Fruit fly (Drosophila melanogaster) whole organism, pupa: ENCODE results near the gene CG16749.

Experiments used
- CG10348 ChIP-seq: fragments of 200-800 bp; sonication (Bioruptor generic); IDR thresholded peaks from 2 replicates; pipeline ENCODE4 v1.3.6; 2022; ENCODE audit warnings: missing biosample characterization, missing genetic modification characterization
- CG12605 ChIP-seq: fragments of 200-800 bp; sonication (Bioruptor generic); IDR thresholded peaks from 2 replicates; pipeline ENCODE4 v1.3.6; 2022; ENCODE audit warnings: missing biosample characterization, missing genetic modification characterization
- CG13204 ChIP-seq: fragments of 200-800 bp; sonication (Bioruptor generic); optimal IDR thresholded peaks from 2 replicates; lab custom pipeline; 2018; ENCODE audit warnings: missing biosample characterization, mild to moderate bottlenecking, missing genetic modification characterization, moderate library complexity
- CG14655 ChIP-seq: fragments of 200-800 bp; sonication (Bioruptor generic); optimal IDR thresholded peaks from 3 replicates; lab custom pipeline; 2017; ENCODE audit warnings: mild to moderate bottlenecking, missing biosample characterization, missing genetic modification reagents, missing genetic modification characterization
- CG15710 ChIP-seq: fragments of 200-800 bp; sonication (Bioruptor generic); optimal IDR thresholded peaks from 2 replicates; lab custom pipeline; 2018; ENCODE audit warnings: missing biosample characterization, mild to moderate bottlenecking, missing genetic modification characterization, moderate library complexity
- CG17806 ChIP-seq: fragments of 200-800 bp; sonication (Bioruptor generic); optimal IDR thresholded peaks from 2 replicates; lab custom pipeline; 2018; ENCODE audit warnings: missing biosample characterization, mild to moderate bottlenecking, missing genetic modification characterization, moderate library complexity
- CG32121 ChIP-seq: fragments of 200-800 bp; sonication (Bioruptor generic); IDR thresholded peaks from 2 replicates; pipeline ENCODE4 v1.3.6; 2022; ENCODE audit warnings: missing biosample characterization, missing genetic modification characterization
- CG34367 ChIP-seq: fragments of 200-800 bp; sonication (Bioruptor generic); optimal IDR thresholded peaks from 2 replicates; lab custom pipeline; 2018; ENCODE audit warnings: missing biosample characterization, mild to moderate bottlenecking, missing genetic modification characterization
- CG4496 ChIP-seq: fragments of 200-800 bp; sonication (Bioruptor generic); IDR thresholded peaks from 3 replicates; pipeline ENCODE4 v1.3.6; 2022; ENCODE audit warnings: missing biosample characterization, missing genetic modification characterization
- CG8159 ChIP-seq: fragments of 200-800 bp; sonication (Bioruptor generic); optimal IDR thresholded peaks from 3 replicates; lab custom pipeline; 2018; ENCODE audit warnings: missing biosample characterization, mild to moderate bottlenecking, missing genetic modification characterization, moderate library complexity
- CG8301 ChIP-seq: fragments of 200-800 bp; sonication (Bioruptor generic); optimal IDR thresholded peaks from 2 replicates; lab custom pipeline; 2018; ENCODE audit warnings: missing biosample characterization, mild to moderate bottlenecking, missing genetic modification characterization
- CG9948 ChIP-seq: fragments of 200-800 bp; sonication (Bioruptor generic); optimal IDR thresholded peaks from 2 replicates; lab custom pipeline; 2018; ENCODE audit warnings: missing biosample characterization, mild to moderate bottlenecking, missing genetic modification characterization, moderate library complexity
- D1 ChIP-seq: fragments of 200-800 bp; sonication (Bioruptor generic); optimal IDR thresholded peaks from 2 replicates; lab custom pipeline; 2018; ENCODE audit warnings: missing biosample characterization, mild to moderate bottlenecking, missing genetic modification characterization, moderate library complexity
- EcR ChIP-seq: fragments of 200-800 bp; sonication (Bioruptor generic); optimal IDR thresholded peaks from 3 replicates; lab custom pipeline; 2019; ENCODE audit warnings: missing biosample characterization, missing genetic modification characterization, mild to moderate bottlenecking, moderate library complexity, missing genetic modification reagents
- Ets98B ChIP-seq: fragments of 200-800 bp; sonication (Bioruptor generic); IDR thresholded peaks from 2 replicates; pipeline ENCODE4 v1.3.6; 2022; ENCODE audit warnings: missing biosample characterization, missing genetic modification characterization
- Pif1A ChIP-seq: fragments of 200-800 bp; sonication (Bioruptor generic); optimal IDR thresholded peaks from 3 replicates; lab custom pipeline; 2016; ENCODE audit warnings: missing biosample characterization, missing genetic modification characterization
- Pif1B ChIP-seq: fragments of 200-800 bp; sonication (Bioruptor generic); optimal IDR thresholded peaks from 3 replicates; lab custom pipeline; 2016; ENCODE audit warnings: missing biosample characterization, missing genetic modification characterization
- Snoo ChIP-seq: fragments of 200-800 bp; sonication (Bioruptor generic); optimal IDR thresholded peaks from 3 replicates; lab custom pipeline; 2017; ENCODE audit warnings: missing biosample characterization, mild to moderate bottlenecking, missing genetic modification characterization, inconsistent platforms
- fd96Ca ChIP-seq: fragments of 200-800 bp; sonication (Bioruptor generic); IDR thresholded peaks from 3 replicates; pipeline ENCODE4 v1.3.6; 2022; ENCODE audit warnings: missing biosample characterization, missing genetic modification characterization
- gl ChIP-seq: fragments of 200-800 bp; sonication (Bioruptor generic); optimal IDR thresholded peaks from 2 replicates; lab custom pipeline; 2018; ENCODE audit warnings: missing biosample characterization, mild to moderate bottlenecking, missing genetic modification characterization
- rn ChIP-seq: fragments of 200-800 bp; sonication (Bioruptor generic); IDR thresholded peaks from 2 replicates; pipeline ENCODE4 v1.3.6; 2022; ENCODE audit warnings: missing biosample characterization, missing genetic modification characterization

Gene CG16749

DNA sequence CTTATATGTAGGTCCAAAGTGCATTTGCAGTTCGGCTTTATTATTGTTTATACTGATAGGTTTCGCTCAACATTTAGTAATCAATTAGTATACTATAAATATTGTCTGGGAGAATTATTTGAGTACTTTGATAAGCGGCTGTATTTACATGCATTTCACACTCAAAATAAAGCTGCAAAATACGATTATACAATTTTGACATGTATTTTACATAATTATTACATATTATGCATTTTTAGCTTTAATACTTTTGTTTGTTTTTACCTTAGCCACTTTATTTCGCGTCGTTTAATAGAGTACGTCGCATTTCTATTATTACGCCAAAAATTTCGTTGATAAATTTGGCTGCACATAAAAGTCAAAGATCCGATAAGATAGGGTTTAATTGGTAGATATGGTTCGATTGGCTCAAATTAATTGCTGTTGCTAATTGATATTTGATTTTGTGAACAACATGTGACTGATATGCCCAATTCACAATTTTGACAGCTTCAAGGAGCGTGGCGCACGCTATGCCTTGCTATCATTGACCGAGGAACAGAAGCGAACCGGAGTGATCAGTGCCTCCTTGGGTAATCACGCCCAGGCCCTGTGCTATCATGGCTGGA lies 34.3 kb upstream of the CG16749 start:
- TF ChIP-seq CG32121 (GFP tag; lab: Robert Waterston, UW) (no peak), gl (tag; lab: Kevin White, UChicago) (no peak), CG8159 (tag; lab: Kevin White, UChicago) (no peak), Pif1A (GFP tag; lab: Kevin White, UChicago) (no peak), Ets98B (GFP tag; lab: Robert Waterston, UW) (no peak), CG8301 (tag; lab: Kevin White, UChicago) (no peak), Snoo (tag; lab: Kevin White, UChicago) (no peak), CG13204 (no peak)

DNA sequence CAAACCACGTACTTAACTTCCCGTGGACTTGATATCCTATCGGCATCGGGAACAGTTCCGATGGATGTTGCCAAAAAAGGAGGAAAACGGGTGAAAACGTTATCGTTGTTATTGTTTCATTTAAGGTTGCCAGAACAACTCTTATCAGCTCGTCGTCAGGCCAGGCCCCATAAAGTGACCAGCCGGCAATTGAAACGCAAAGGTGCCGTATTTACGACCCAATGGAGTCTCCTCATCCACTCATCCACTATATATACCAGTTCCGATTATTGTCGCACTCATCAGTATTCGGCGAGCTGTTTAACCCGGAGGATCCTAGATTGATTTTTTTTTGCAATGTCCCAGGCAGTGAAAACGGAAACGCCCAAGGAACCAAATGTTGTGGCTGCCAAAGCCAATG lies 33.4 kb upstream of the CG16749 start, which contains the start of gene Srr:
Gene Srr, plus strand, starts transcription at position 278 of the 400 bp plus-strand sequence.
- no peak for TF ChIP-seq Snoo (tag; lab: Kevin White, UChicago)
- TF ChIP-seq fd96Ca = no peak
- no peak for TF ChIP-seq Pif1B (GFP tag; lab: Kevin White, UChicago)
- TF ChIP-seq CG8301 (tag; lab: Kevin White, UChicago) = no peak
- TF ChIP-seq CG14655 = no peak
- no peak for TF ChIP-seq Pif1A (GFP tag; lab: Kevin White, UChicago)
- TF ChIP-seq rn (GFP tag; lab: Robert Waterston, UW) = no peak
- TF ChIP-seq CG32121 (GFP tag; lab: Robert Waterston, UW) = no peak
- TF ChIP-seq CG13204 = no peak
- no peak for TF ChIP-seq EcR (GFP tag; lab: Kevin White, UChicago)
- no peak for TF ChIP-seq CG34367 (tag; lab: Kevin White, UChicago)
- TF ChIP-seq CG15710 (tag; lab: Kevin White, UChicago) = no peak
- no peak for TF ChIP-seq D1 (tag; lab: Kevin White, UChicago)
- no peak for TF ChIP-seq CG9948

DNA sequence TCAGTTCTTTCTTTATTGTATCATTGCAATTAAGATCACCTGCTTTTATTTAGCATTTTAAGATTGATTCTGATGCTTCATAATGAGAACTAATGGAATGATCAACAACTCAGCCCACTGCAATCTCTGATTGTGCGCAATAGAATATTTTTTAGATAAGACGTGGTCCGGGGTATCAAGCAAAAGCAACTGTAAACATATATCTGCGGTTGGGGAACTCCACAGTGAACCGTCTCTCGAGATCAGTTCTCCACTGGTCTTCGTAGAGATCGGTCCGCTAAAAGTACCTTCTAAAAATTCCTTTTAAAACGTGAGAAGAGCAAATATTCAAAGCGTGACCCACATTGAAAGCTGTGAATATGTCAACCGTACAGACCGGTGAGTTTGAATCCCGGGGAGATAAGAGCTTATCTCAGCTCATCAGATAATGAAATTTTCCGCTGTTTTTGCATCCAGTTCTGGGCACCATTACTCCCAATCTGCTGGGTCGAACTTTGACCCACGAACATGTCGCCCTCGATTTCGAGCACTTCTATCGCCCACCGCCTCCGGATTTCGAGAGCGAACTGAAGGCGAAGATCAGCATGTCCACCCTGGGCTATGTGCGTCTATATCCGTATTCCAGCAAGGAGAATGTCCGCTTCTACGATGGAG lies 31.5 kb upstream of the CG16749 start, which contains the start of gene CG18473:
Gene CG18473, plus strand, starts transcription at position 240 of the 654 bp plus-strand sequence.
- TF ChIP-seq Ets98B (GFP tag; lab: Robert Waterston, UW) (no peak), Pif1B (GFP tag; lab: Kevin White, UChicago) (no peak), gl (tag; lab: Kevin White, UChicago) (no peak)

DNA sequence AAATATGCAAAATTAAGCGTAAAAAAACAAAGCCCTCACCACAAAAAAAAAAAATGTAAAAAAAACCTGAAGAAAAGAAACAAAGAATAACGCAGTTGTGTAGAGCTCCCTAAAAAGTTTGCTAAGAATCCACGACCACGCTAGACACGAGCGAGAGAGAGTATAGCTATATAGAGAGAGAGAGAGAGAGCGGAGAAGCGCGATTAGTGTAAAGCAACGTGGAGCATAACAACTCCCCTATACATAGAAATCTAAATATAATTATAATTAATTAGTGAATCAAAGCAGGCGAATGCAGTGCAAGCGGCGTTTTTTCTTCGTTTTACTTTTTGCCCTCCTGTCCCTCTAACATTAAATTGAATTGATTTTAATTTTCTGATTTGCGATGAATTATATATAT lies 27.7 kb upstream of the CG16749 start:
- TF ChIP-seq fd96Ca = no peak
- no peak for TF ChIP-seq CG9948
- TF ChIP-seq CG13204 = no peak
- TF ChIP-seq CG4496 = no peak
- TF ChIP-seq Ets98B (GFP tag; lab: Robert Waterston, UW) = no peak; the same call in 1 of the 2 replicates
- no peak for TF ChIP-seq CG8301 (tag; lab: Kevin White, UChicago)
- TF ChIP-seq CG17806 = no peak
- TF ChIP-seq CG15710 (tag; lab: Kevin White, UChicago) = no peak
- TF ChIP-seq CG8159 (tag; lab: Kevin White, UChicago) = no peak
- no peak for TF ChIP-seq CG10348 (GFP tag; lab: Robert Waterston, UW)
- TF ChIP-seq EcR (GFP tag; lab: Kevin White, UChicago) = no peak
- TF ChIP-seq Pif1B (GFP tag; lab: Kevin White, UChicago) = no peak
- TF ChIP-seq CG32121 (GFP tag; lab: Robert Waterston, UW) = no peak
- TF ChIP-seq Pif1A (GFP tag; lab: Kevin White, UChicago) = no peak
- no peak for TF ChIP-seq CG34367 (tag; lab: Kevin White, UChicago)
- no peak for TF ChIP-seq rn (GFP tag; lab: Robert Waterston, UW)
- no peak for TF ChIP-seq D1 (tag; lab: Kevin White, UChicago)
- TF ChIP-seq gl (tag; lab: Kevin White, UChicago) = no peak
- TF ChIP-seq CG12605 (GFP tag; lab: Robert Waterston, UW) = no peak

DNA sequence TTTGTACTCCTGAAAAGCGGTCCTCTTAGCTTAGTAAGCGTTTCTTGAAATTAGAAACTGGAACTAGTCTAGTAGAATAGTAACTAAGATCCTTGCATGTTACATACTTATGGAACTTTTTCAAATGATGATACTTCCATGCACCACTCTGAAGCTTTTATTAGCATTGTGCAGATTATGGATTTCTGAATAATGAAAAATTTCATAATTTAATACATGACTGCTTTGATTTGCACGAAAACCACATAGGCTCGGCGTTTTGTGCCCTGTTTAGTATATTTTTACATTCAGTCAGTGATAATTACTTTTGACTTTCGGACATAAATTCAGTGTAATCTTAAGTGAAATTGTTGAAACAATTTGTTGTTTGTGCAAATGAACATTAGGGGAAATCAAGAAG lies 23.5 kb upstream of the CG16749 start, which contains the start of gene CG43675:
Gene CG43675, plus strand, starts transcription at position 301 of the 400 bp plus-strand sequence.
- TF ChIP-seq CG34367 (tag; lab: Kevin White, UChicago) (no peak), Pif1A (GFP tag; lab: Kevin White, UChicago) (no peak), fd96Ca (no peak), CG17806 (no peak), Ets98B (GFP tag; lab: Robert Waterston, UW) (no peak), gl (tag; lab: Kevin White, UChicago) (no peak), CG14655 (no peak), CG15710 (tag; lab: Kevin White, UChicago) (no peak)

DNA sequence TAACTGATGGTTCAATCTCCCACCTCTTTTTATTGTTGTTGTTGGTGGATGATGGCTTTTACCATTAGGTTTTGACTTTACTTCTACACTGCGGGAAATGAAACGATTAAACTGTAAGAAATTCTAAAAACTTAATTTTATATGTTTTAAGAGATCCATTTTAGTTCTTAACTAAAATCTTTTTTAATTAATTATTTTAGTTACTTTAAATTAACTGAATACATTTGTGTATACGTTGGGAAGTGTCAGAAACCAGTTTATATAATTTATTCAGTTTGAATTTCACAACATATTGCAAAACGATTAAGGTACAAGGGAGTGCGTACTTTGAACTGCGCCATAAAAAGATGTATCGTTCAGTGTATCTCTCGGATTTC lies 21.6 kb upstream of the CG16749 start:
- peak; percentile 75 for TF ChIP-seq Pif1B (GFP tag; lab: Kevin White, UChicago)
- peak; percentile 94 for TF ChIP-seq CG14655
- no peak for TF ChIP-seq CG12605 (GFP tag; lab: Robert Waterston, UW)
- peak; percentile 90 for TF ChIP-seq CG9948
- TF ChIP-seq CG15710 (tag; lab: Kevin White, UChicago) = peak; percentile 82
- TF ChIP-seq CG8159 (tag; lab: Kevin White, UChicago) = peak; percentile 93
- TF ChIP-seq D1 (tag; lab: Kevin White, UChicago) = peak; percentile 89
- TF ChIP-seq Pif1A (GFP tag; lab: Kevin White, UChicago) = peak; percentile 83
- no peak for TF ChIP-seq CG4496
- peak; percentile 85 for TF ChIP-seq CG17806
- TF ChIP-seq Ets98B (GFP tag; lab: Robert Waterston, UW) = no peak
- TF ChIP-seq CG8301 (tag; lab: Kevin White, UChicago) = peak; percentile 93
- TF ChIP-seq CG34367 (tag; lab: Kevin White, UChicago) = peak; percentile 79
- peak; percentile 84 for TF ChIP-seq Snoo (tag; lab: Kevin White, UChicago)
